Worm (Caenorhabditis elegans) whole organism, L3 larva: ENCODE results near the gene K09H11.11.

Experiments
- ceh-9 ChIP-seq: sonication (generic microtip); optimal IDR thresholded peaks from 2 replicates; lab custom pipeline; 2018; ENCODE audit warnings: missing biosample characterization, missing genetic modification characterization
- lsy-12 ChIP-seq: sonication (generic microtip); optimal IDR thresholded peaks from 2 replicates; lab custom pipeline; 2016; ENCODE audit warnings: mild to moderate bottlenecking, missing genetic modification characterization, missing compliant biosample characterization
- mml-1 ChIP-seq: fragments of 150-350 bp; sonication (generic microtip); optimal IDR thresholded peaks from 3 replicates; lab custom pipeline; 2014; ENCODE audit warnings: missing biosample characterization, missing genetic modification characterization
- nfya-1 ChIP-seq: sonication (generic microtip); optimal IDR thresholded peaks from 2 replicates; lab custom pipeline; 2017; ENCODE audit warnings: missing genetic modification characterization, mild to moderate bottlenecking, missing compliant biosample characterization, antibody characterized with exemption, moderate library complexity; ENCODE audit not compliant: insufficient read depth
- nhr-28 ChIP-seq: fragments of 150-350 bp; optimal IDR thresholded peaks from 2 replicates; lab custom pipeline; 2014; ENCODE audit warnings: missing biosample characterization, missing genetic modification characterization
- zag-1 ChIP-seq: fragments of 150-350 bp; optimal IDR thresholded peaks from 2 replicates; lab custom pipeline; 2014; ENCODE audit warnings: missing biosample characterization, missing genetic modification characterization

DNA sequence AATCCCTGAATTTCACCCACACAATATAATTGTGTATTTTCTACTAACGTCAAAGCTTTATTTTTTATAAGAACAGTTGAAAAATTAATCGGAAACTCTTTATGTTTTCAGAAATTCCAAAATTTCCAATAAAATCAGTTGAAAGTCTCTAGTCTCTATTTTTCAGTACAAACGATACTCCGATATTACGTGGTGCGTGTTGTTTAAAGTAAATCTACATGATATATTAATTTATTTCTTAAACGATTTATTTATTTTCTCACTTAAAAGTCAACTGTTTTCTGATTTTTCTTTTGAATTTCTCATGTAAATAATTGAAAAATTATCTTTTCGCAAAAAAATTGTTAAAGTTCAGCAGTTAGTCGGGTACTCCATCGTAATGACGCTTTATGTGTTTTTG, 42.9 kb downstream of the K09H11.11 start:
- TF ChIP-seq lsy-12 (tag; lab: Kevin White, UChicago) (no peak), nhr-28 (tag; lab: Kevin White, UChicago) (no peak), nfya-1 (tag; lab: Kevin White, UChicago) (no peak), ceh-9 (tag; lab: Kevin White, UChicago) (no peak), mml-1 (no peak), zag-1 (tag; lab: Kevin White, UChicago) (no peak)
